Worm (Caenorhabditis elegans) whole organism, late embryonic: ENCODE data around the gene C27H5.6.

Experiments
- C08G9.2 ChIP-seq: sonication (generic microtip); optimal IDR thresholded peaks from 2 replicates; lab custom pipeline; 2016; ENCODE audit warnings: mild to moderate bottlenecking, missing genetic modification characterization, moderate library complexity, missing compliant biosample characterization
- C38D4.7 ChIP-seq: fragments of 200-800 bp; sonication (Bioruptor generic); optimal IDR thresholded peaks from 2 replicates; lab custom pipeline; 2018; ENCODE audit warnings: mild to moderate bottlenecking, missing genetic modification characterization, moderate library complexity, missing compliant biosample characterization
- K09A11.1 ChIP-seq: sonication (generic microtip); optimal IDR thresholded peaks from 2 replicates; lab custom pipeline; 2017; ENCODE audit warnings: antibody characterized with exemption, mild to moderate bottlenecking, missing genetic modification characterization, missing compliant biosample characterization; ENCODE audit not compliant: insufficient read depth
- T23F11.4 ChIP-seq: fragments of 200-800 bp; sonication (Bioruptor generic); optimal IDR thresholded peaks from 2 replicates; lab custom pipeline; 2018; ENCODE audit warnings: mild to moderate bottlenecking, missing genetic modification characterization, missing compliant biosample characterization
- Y22D7AL.16 ChIP-seq: sonication (generic microtip); optimal IDR thresholded peaks from 2 replicates; lab custom pipeline; 2016; ENCODE audit warnings: missing genetic modification characterization, missing compliant biosample characterization
- ahr-1 ChIP-seq: sonication (generic microtip); optimal IDR thresholded peaks from 2 replicates; lab custom pipeline; 2016; ENCODE audit warnings: missing genetic modification characterization, missing compliant biosample characterization
- ama-1 ChIP-seq: fragments of 150-350 bp; optimal IDR thresholded peaks from 2 replicates; lab custom pipeline; 2014
- ceh-18 ChIP-seq: sonication (generic microtip); optimal IDR thresholded peaks from 2 replicates; lab custom pipeline; 2016; ENCODE audit warnings: missing genetic modification characterization, missing compliant biosample characterization
- ceh-19 ChIP-seq: fragments of 200-800 bp; sonication (Bioruptor generic); optimal IDR thresholded peaks from 2 replicates; lab custom pipeline; 2018; ENCODE audit warnings: mild to moderate bottlenecking, missing genetic modification characterization, missing compliant biosample characterization
- ceh-2 ChIP-seq: sonication (generic microtip); optimal IDR thresholded peaks from 2 replicates; lab custom pipeline; 2016; ENCODE audit warnings: missing genotype, missing genetic modification characterization, missing compliant biosample characterization
- ceh-22 ChIP-seq: sonication (generic microtip); optimal IDR thresholded peaks from 2 replicates; lab custom pipeline; 2017; ENCODE audit warnings: missing biosample characterization, missing genetic modification characterization
- ceh-30 ChIP-seq: fragments of 150-350 bp; optimal IDR thresholded peaks from 2 replicates; lab custom pipeline; 2014; ENCODE audit warnings: missing biosample characterization, missing genetic modification characterization
- ceh-34 ChIP-seq: sonication (generic microtip); optimal IDR thresholded peaks from 2 replicates; lab custom pipeline; 2016; ENCODE audit warnings: mild to moderate bottlenecking, missing genetic modification characterization, missing compliant biosample characterization
- ceh-45 ChIP-seq: fragments of 200-800 bp; sonication (Bioruptor generic); IDR thresholded peaks from 2 replicates; pipeline ENCODE4 v1.3.6; 2022; ENCODE audit warnings: missing genetic modification reagents, missing genetic modification characterization, missing compliant biosample characterization
- ceh-9 ChIP-seq: sonication (generic microtip); optimal IDR thresholded peaks from 2 replicates; lab custom pipeline; 2016; ENCODE audit warnings: mild to moderate bottlenecking, missing genetic modification characterization, inconsistent platforms, missing compliant biosample characterization
- dmd-4 ChIP-seq: sonication (generic microtip); optimal IDR thresholded peaks from 2 replicates; lab custom pipeline; 2016; ENCODE audit warnings: borderline replicate concordance, missing genetic modification characterization, missing compliant biosample characterization
- elt-2 ChIP-seq: sonication (generic microtip); optimal IDR thresholded peaks from 2 replicates; lab custom pipeline; 2016; ENCODE audit warnings: missing genetic modification reagents, missing genetic modification characterization, missing compliant biosample characterization
- elt-4 ChIP-seq: sonication (generic microtip); optimal IDR thresholded peaks from 2 replicates; lab custom pipeline; 2016; ENCODE audit warnings: missing genetic modification characterization, missing compliant biosample characterization
- ets-4 ChIP-seq: sonication (generic microtip); optimal IDR thresholded peaks from 2 replicates; lab custom pipeline; 2016; ENCODE audit warnings: missing genetic modification characterization, missing compliant biosample characterization
- fkh-10 ChIP-seq: fragments of 150-350 bp; optimal IDR thresholded peaks from 2 replicates; lab custom pipeline; 2014; ENCODE audit warnings: missing biosample characterization, missing genetic modification reagents, missing genetic modification characterization
- fkh-6 ChIP-seq: sonication (generic microtip); optimal IDR thresholded peaks from 2 replicates; lab custom pipeline; 2016; ENCODE audit warnings: missing genetic modification characterization, missing compliant biosample characterization
- gmeb-2 ChIP-seq: sonication (generic microtip); optimal IDR thresholded peaks from 2 replicates; lab custom pipeline; 2016; ENCODE audit warnings: missing genetic modification characterization, inconsistent platforms, missing compliant biosample characterization
- hlh-15 ChIP-seq: sonication (generic microtip); optimal IDR thresholded peaks from 2 replicates; lab custom pipeline; 2016; ENCODE audit warnings: missing genetic modification characterization, missing compliant biosample characterization
- hlh-30 ChIP-seq: sonication (generic microtip); optimal IDR thresholded peaks from 2 replicates; lab custom pipeline; 2017; ENCODE audit warnings: antibody characterized with exemption, missing genetic modification characterization, missing compliant biosample characterization; ENCODE audit not compliant: insufficient read depth
- hlh-6 ChIP-seq: sonication (generic microtip); optimal IDR thresholded peaks from 2 replicates; lab custom pipeline; 2016; ENCODE audit warnings: missing genotype, missing genetic modification characterization, missing compliant biosample characterization
- hlh-8 ChIP-seq: sonication (generic microtip); optimal IDR thresholded peaks from 2 replicates; lab custom pipeline; 2016; ENCODE audit warnings: missing genotype, missing genetic modification characterization, missing compliant biosample characterization
- lin-11 ChIP-seq: fragments of 200-800 bp; sonication (Bioruptor generic); optimal IDR thresholded peaks from 2 replicates; lab custom pipeline; 2018; ENCODE audit warnings: mild to moderate bottlenecking, missing genetic modification characterization, missing compliant biosample characterization
- madf-2 ChIP-seq: sonication (generic microtip); optimal IDR thresholded peaks from 2 replicates; lab custom pipeline; 2017; ENCODE audit warnings: missing genetic modification characterization, missing compliant biosample characterization
- nhr-11 ChIP-seq: fragments of 150-350 bp; optimal IDR thresholded peaks from 2 replicates; lab custom pipeline; 2014; ENCODE audit warnings: missing biosample characterization, missing genetic modification characterization
- pag-3 ChIP-seq: sonication (generic microtip); optimal IDR thresholded peaks from 2 replicates; lab custom pipeline; 2016; ENCODE audit warnings: missing compliant biosample characterization, missing genetic modification characterization, borderline replicate concordance
- pat-9 ChIP-seq: fragments of 200-800 bp; sonication (Bioruptor generic); optimal IDR thresholded peaks from 2 replicates; lab custom pipeline; 2018; ENCODE audit warnings: mild to moderate bottlenecking, missing genetic modification characterization, moderate library complexity, missing compliant biosample characterization
- pax-1 ChIP-seq: fragments of 150-350 bp; optimal IDR thresholded peaks from 2 replicates; lab custom pipeline; 2014; ENCODE audit warnings: missing biosample characterization, missing genetic modification characterization
- pha-4 ChIP-seq: fragments of 150-350 bp; optimal IDR thresholded peaks from 2 replicates; lab custom pipeline; 2018; ENCODE audit warnings: missing biosample characterization, missing genetic modification reagents, missing genetic modification characterization
- ref-2 ChIP-seq: sonication (generic microtip); optimal IDR thresholded peaks from 2 replicates; lab custom pipeline; 2016; ENCODE audit warnings: missing genetic modification characterization, missing compliant biosample characterization
- sdc-2 ChIP-seq: sonication (generic microtip); optimal IDR thresholded peaks from 2 replicates; lab custom pipeline; 2016; ENCODE audit warnings: missing genotype, missing genetic modification characterization, missing compliant biosample characterization
- sox-2 ChIP-seq: fragments of 200-800 bp; sonication (Bioruptor generic); IDR thresholded peaks from 2 replicates; pipeline ENCODE4 v1.3.6; 2022; ENCODE audit warnings: missing genetic modification reagents, missing genetic modification characterization, missing compliant biosample characterization
- sox-4 ChIP-seq: sonication (generic microtip); optimal IDR thresholded peaks from 2 replicates; lab custom pipeline; 2017; ENCODE audit warnings: mild to moderate bottlenecking, missing genetic modification characterization, inconsistent platforms, missing compliant biosample characterization
- syd-9 ChIP-seq: sonication (generic microtip); optimal IDR thresholded peaks from 2 replicates; lab custom pipeline; 2016; ENCODE audit warnings: mild to moderate bottlenecking, missing genetic modification characterization, moderate library complexity, missing compliant biosample characterization
- unc-3 ChIP-seq, 2 experiments: fragments of 200-800 bp in 1 of 2; sonication (Bioruptor generic) in 1 of 2; sonication (generic microtip) in 1 of 2; conservative IDR thresholded peaks in 1 of 2; optimal IDR thresholded peaks in 1 of 2; 2 replicates each; pipeline versions ENCODE4 v1.3.6 to Lab custom; 2016 to 2022; ENCODE audit warnings: missing compliant biosample characterization in 2 of 2, missing genetic modification characterization in 2 of 2, missing genetic modification reagents in 1 of 2
- unc-42 ChIP-seq: sonication (generic microtip); optimal IDR thresholded peaks from 2 replicates; lab custom pipeline; 2016; ENCODE audit warnings: missing genotype, missing genetic modification characterization, missing compliant biosample characterization
- unc-86 ChIP-seq: sonication (generic microtip); optimal IDR thresholded peaks from 2 replicates; lab custom pipeline; 2016; ENCODE audit warnings: missing genetic modification characterization, missing compliant biosample characterization

The C27H5.6 gene

DNA sequence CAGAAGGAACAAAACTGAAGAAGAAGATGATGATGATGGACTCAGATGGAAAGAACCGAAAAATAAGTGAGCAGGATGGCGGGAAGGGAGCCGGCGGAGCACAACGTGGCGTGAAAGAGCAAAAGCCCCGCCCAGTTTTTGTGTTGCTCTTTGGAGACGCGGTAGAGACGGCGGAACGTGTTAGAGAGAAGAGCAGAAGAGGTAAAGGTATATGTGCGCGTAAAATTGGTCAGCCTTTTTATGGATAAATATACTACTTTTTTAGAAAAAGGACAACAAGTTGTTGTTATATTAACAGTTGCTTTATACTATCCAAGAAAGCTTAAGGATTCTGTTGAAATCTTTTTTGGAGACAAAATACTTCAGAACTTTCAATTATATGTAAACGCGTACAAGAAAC lies 30.0 kb upstream of the C27H5.6 start, which contains the start of gene E04F6.10:
E04F6.10 (minus strand) TSS at position 101 of the 400 bp plus-strand sequence.
- TF ChIP-seq ceh-34 (no peak), nhr-11 (tag; lab: Kevin White, UChicago) (no peak), ceh-18 (tag; lab: Kevin White, UChicago) (no peak), Y22D7AL.16 (tag; lab: Kevin White, UChicago) (no peak), hlh-15 (tag; lab: Kevin White, UChicago) (no peak), fkh-10 (GFP tag; lab: Kevin White, UChicago) (no peak), unc-42 (tag; lab: Kevin White, UChicago) (no peak), K09A11.1 (tag; lab: Kevin White, UChicago) (no peak), ceh-45 (no peak), sox-4 (tag; lab: Kevin White, UChicago) (no peak), hlh-6 (no peak), ets-4 (tag; lab: Kevin White, UChicago) (no peak), unc-3 (GFP tag; conservative IDR thresholded peaks at IDR 0.05; lab: Robert Waterston, UW) (no peak), unc-3 (tag; optimal IDR thresholded peaks at IDR 0.05; lab: Kevin White, UChicago) (no peak), sox-2 (no peak), sdc-2 (no peak), unc-86 (tag; lab: Kevin White, UChicago) (no peak), ceh-9 (no peak), elt-4 (tag; lab: Kevin White, UChicago) (no peak), hlh-8 (tag; lab: Kevin White, UChicago) (no peak), C38D4.7 (GFP tag; lab: Kevin White, UChicago) (no peak)

DNA sequence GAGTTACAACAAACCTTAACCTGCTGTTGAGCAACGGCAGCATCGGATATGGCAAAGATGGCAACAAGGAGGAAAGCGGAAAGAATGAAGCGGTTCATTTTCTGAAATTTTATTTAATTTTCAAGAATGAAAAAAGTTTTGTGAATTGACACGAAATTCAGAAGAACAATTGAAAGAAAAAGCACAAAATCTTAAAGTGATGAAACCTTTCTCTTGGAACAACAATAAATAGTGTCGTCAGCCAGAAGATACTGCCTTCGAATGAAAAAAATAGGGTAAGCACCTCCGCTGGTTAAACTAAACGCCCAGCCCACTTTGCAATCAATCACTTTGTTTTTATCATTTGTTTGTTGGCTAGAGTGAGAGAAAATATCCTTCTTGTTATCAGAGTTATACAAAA lies 25.0 kb upstream of the C27H5.6 start, which contains the start of gene E04F6.9:
E04F6.9 (minus strand) TSS at position 101 of the 400 bp plus-strand sequence.
- TF ChIP-seq C08G9.2 (tag; lab: Kevin White, UChicago), result no peak
- no peak for TF ChIP-seq ref-2 (tag; lab: Kevin White, UChicago)
- TF ChIP-seq pax-1 (tag; lab: Kevin White, UChicago), result no peak
- TF ChIP-seq C38D4.7 (GFP tag; lab: Kevin White, UChicago), result no peak
- TF ChIP-seq ama-1, result no peak
- no peak for TF ChIP-seq hlh-30
- no peak for TF ChIP-seq pat-9 (tag; lab: Kevin White, UChicago)
- TF ChIP-seq dmd-4 (tag; lab: Kevin White, UChicago), result no peak
- TF ChIP-seq ceh-30, result no peak
- no peak for TF ChIP-seq ceh-19 (GFP tag; lab: Kevin White, UChicago)
- no peak for TF ChIP-seq lin-11 (tag; lab: Kevin White, UChicago)
- no peak for TF ChIP-seq madf-2 (tag; lab: Kevin White, UChicago)
- TF ChIP-seq syd-9 (tag; lab: Kevin White, UChicago), result no peak

DNA sequence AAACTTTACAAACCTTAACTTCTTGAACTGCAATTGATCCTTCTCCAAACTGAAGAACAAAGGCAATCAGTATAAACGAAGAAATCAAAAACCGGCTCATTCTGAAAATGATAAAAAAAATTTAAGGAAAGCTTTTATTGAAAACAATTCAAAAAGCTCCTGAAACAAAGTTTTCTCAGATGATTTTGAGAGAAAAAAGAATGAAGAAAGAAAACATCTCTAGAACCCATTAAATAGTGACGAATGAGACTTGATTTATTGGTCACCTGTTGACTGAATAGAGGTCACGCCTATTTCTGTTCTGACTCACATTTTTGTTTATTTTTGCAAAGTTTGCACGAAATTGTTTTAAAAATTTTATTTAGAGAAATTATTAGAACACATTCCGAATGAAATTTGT lies 24.3 kb upstream of the C27H5.6 start, which contains the start of gene E04F6.8:
E04F6.8 (minus strand) TSS at position 101 of the 400 bp plus-strand sequence.
- TF ChIP-seq hlh-15 (tag; lab: Kevin White, UChicago) (no peak), unc-3 (GFP tag; conservative IDR thresholded peaks at IDR 0.05; lab: Robert Waterston, UW) (no peak), unc-3 (tag; optimal IDR thresholded peaks at IDR 0.05; lab: Kevin White, UChicago) (no peak), elt-2 (no peak), ceh-22 (tag; lab: Kevin White, UChicago) (no peak), elt-4 (tag; lab: Kevin White, UChicago) (no peak)

DNA sequence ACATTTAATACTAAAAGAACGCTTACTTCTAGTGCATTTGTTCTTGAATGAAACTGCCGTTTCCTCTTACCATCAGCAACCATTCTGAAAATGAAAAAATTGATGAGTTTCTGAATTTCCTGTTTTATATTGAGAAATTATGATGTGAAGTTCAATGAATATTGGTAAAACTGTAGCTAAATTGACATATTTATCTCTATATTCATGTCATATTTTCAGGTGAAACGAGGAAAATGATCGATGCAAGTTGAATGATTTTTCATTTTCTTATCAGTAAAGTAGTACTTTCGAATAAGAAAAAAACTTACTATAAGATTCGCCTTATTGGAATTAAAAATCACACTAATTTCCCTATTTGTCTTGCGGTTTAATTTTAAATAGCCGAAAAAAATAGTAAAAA lies 23.2 kb upstream of the C27H5.6 start, which contains the start of gene E04F6.15:
E04F6.15 (minus strand) TSS at position 101 of the 400 bp plus-strand sequence.
- no peak for TF ChIP-seq fkh-10 (GFP tag; lab: Kevin White, UChicago)
- no peak for TF ChIP-seq pax-1 (tag; lab: Kevin White, UChicago)
- no peak for TF ChIP-seq ceh-9
- TF ChIP-seq ceh-2 (tag; lab: Kevin White, UChicago), result no peak
- TF ChIP-seq pag-3, result no peak
- no peak for TF ChIP-seq ref-2 (tag; lab: Kevin White, UChicago)
- no peak for TF ChIP-seq pha-4 (tag; lab: Kevin White, UChicago)
- no peak for TF ChIP-seq unc-42 (tag; lab: Kevin White, UChicago)
- TF ChIP-seq fkh-6 (tag; lab: Kevin White, UChicago), result no peak
- no peak for TF ChIP-seq sox-4 (tag; lab: Kevin White, UChicago)
- TF ChIP-seq ceh-45, result no peak
- no peak for TF ChIP-seq T23F11.4 (GFP tag; lab: Kevin White, UChicago)
- TF ChIP-seq madf-2 (tag; lab: Kevin White, UChicago), result no peak
- no peak for TF ChIP-seq C38D4.7 (GFP tag; lab: Kevin White, UChicago)
- no peak for TF ChIP-seq gmeb-2 (tag; lab: Kevin White, UChicago)
- no peak for TF ChIP-seq ahr-1 (tag; lab: Kevin White, UChicago)
- TF ChIP-seq, all 69 proteins: peak for 0
